1 fruit fly cellular context compared by ENCODE assay signal in genomic region chr3R:24966578-24966977, dm6.
TF ChIP-seq lines count a peak whose summit lies in the region.

No protein-coding gene starts in this region.

TF ChIP-seq in whole organism, prepupa, 60 proteins besides CTCF, POLR2A, EP300 and RAD21 (continued from another document):
- peak; percentile 37 for TF ChIP-seq Eip78C (GFP tag; lab: Kevin White, UChicago)
